Fruit fly (Drosophila melanogaster): ENCODE results near the gene ome.

ome gene

DNA sequence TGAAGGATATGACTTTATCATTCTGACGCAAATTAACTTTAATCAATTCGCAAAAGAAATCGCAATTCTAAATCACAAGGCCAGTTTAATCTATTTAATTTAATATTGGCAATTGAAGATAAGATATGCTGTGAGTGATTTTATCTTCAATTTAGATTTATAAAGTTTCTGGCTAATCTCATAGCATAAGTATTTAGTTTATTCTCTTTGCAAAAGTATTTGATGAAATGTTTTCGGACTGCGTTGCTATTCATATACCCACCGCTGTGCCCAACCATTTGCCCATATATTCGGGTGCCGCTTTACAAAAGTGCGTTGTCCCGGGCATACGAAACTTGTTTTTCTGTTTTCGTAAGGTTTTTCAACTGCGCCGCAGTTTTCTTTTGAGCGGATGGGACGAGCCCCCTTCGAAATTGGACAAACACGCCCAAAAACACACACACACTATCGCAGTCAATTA is 112.3 kb downstream of the ome start (continued):
- TF ChIP-seq fd102C (GFP tag; optimal IDR thresholded peaks at IDR 0.05) (peak; percentile 60), pzg (GFP tag; optimal IDR thresholded peaks at IDR 0.05) (no peak), Elba2 (GFP tag; optimal IDR thresholded peaks at IDR 0.05) (peak; percentile 27), hth (optimal IDR thresholded peaks at IDR 0.05) (no peak), CG13123 (GFP tag; optimal IDR thresholded peaks at IDR 0.05) (peak; percentile 89), CG10979 (tag; optimal IDR thresholded peaks at IDR 0.05) (peak; percentile 98), CG3163 (GFP tag; optimal IDR thresholded peaks at IDR 0.05) (peak; percentile 76), odd (GFP tag; optimal IDR thresholded peaks at IDR 0.05) (peak; percentile 98), sug (tag; optimal IDR thresholded peaks at IDR 0.05) (peak; percentile 93), tx (GFP tag; optimal IDR thresholded peaks at IDR 0.05) (peak; percentile 92), CG8359 (GFP tag; optimal IDR thresholded peaks at IDR 0.05; ENCODE audit: borderline replicate concordance) (peak; percentile 92), kni (GFP tag; optimal IDR thresholded peaks at IDR 0.05) (peak; percentile 92), grn (GFP tag; optimal IDR thresholded peaks at IDR 0.05) (peak; percentile 81), CG17568 (GFP tag; optimal IDR thresholded peaks at IDR 0.05) (peak; percentile 96), CG16779 (GFP tag; IDR thresholded peaks at IDR 0.05) (peak; percentile 51; the same call in 1 of the 2 replicates), CG6254 (GFP tag; optimal IDR thresholded peaks at IDR 0.05) (peak; percentile 96), cwo (GFP tag; optimal IDR thresholded peaks at IDR 0.05) (peak; percentile 95), Oaz (GFP tag; IDR thresholded peaks at IDR 0.05) (peak; percentile 85), CG10543 (GFP tag; optimal IDR thresholded peaks at IDR 0.05) (peak; percentile 98), CG4730 (GFP tag; IDR thresholded peaks at IDR 0.05) (peak; percentile 80), vfl (GFP tag; optimal IDR thresholded peaks at IDR 0.05) (peak; percentile 83), br (optimal IDR thresholded peaks at IDR 0.05) (no peak), Meics (GFP tag; optimal IDR thresholded peaks at IDR 0.05) (peak; percentile 98), nau (GFP tag; optimal IDR thresholded peaks at IDR 0.05) (peak; percentile 98), ci (GFP tag; IDR thresholded peaks at IDR 0.05) (peak; percentile 91), CG30403 (GFP tag; optimal IDR thresholded peaks at IDR 0.05) (peak; percentile 98), Doc3 (GFP tag; IDR thresholded peaks at IDR 0.05; ENCODE audit: partially characterized antibody) (no peak), ewg (GFP tag; optimal IDR thresholded peaks at IDR 0.05) (peak; percentile 89), rib (GFP tag; IDR thresholded peaks at IDR 0.05) (peak; percentile 85), slou (GFP tag; optimal IDR thresholded peaks at IDR 0.05) (peak; percentile 87), Sox102F (GFP tag; optimal IDR thresholded peaks at IDR 0.05) (peak; percentile 97), Max (GFP tag; optimal IDR thresholded peaks at IDR 0.05) (peak; percentile 97), phol (tag; optimal IDR thresholded peaks at IDR 0.05) (peak; percentile 98), CG16813 (GFP tag; IDR thresholded peaks at IDR 0.05; ENCODE audit: partially characterized antibody) (no peak), h (optimal IDR thresholded peaks at IDR 0.05) (no peak), CG12942 (GFP tag; optimal IDR thresholded peaks at IDR 0.05) (peak; percentile 93), Chrac-16 (GFP tag; optimal IDR thresholded peaks at IDR 0.05) (peak; percentile 96), ATbp (GFP tag; optimal IDR thresholded peaks at IDR 0.05) (peak; percentile 92), Trl (optimal IDR thresholded peaks at IDR 0.05) (no peak), Trl (GFP tag; optimal IDR thresholded peaks at IDR 0.05) (peak; percentile 88), pb (GFP tag; optimal IDR thresholded peaks at IDR 0.05) (peak; percentile 91), Hsf (GFP tag; optimal IDR thresholded peaks at IDR 0.05) (peak; percentile 96), CG7271 (tag; optimal IDR thresholded peaks at IDR 0.05) (peak; percentile 85), CG18476 (GFP tag; optimal IDR thresholded peaks at IDR 0.05) (peak; percentile 97), tio (GFP tag; optimal IDR thresholded peaks at IDR 0.05) (peak; percentile 98), CG10321 (GFP tag; IDR thresholded peaks at IDR 0.05) (peak; percentile 66), CG13287 (GFP tag; IDR thresholded peaks at IDR 0.05; ENCODE audit: partially characterized antibody) (no peak; the same call in 1 of the 2 replicates), Spps (tag; optimal IDR thresholded peaks at IDR 0.05) (peak; percentile 96), wor (GFP tag; IDR thresholded peaks at IDR 0.05) (peak; percentile 88), CG3065 (GFP tag; optimal IDR thresholded peaks at IDR 0.05) (peak; percentile 87), ttk (GFP tag; IDR thresholded peaks at IDR 0.05) (peak; percentile 76)

Data from whole organism, embryonic.